Fruit fly (Drosophila melanogaster) whole organism, embryonic: ENCODE measurements around the gene Or69a.

Source experiments
- CG10366 ChIP-seq: fragments of 200-800 bp; sonication (Bioruptor generic); IDR thresholded peaks from 2 replicates; pipeline ENCODE4 v1.3.6; 2022; ENCODE audit warnings: missing biosample characterization, missing genetic modification characterization
- CG10565 ChIP-seq: fragments of 200-800 bp; sonication (Bioruptor generic); optimal IDR thresholded peaks from 3 replicates; lab custom pipeline; 2016; ENCODE audit warnings: missing biosample characterization, mild to moderate bottlenecking, missing genetic modification characterization
- CG10959 ChIP-seq: fragments of 200-800 bp; sonication (Bioruptor generic); IDR thresholded peaks from 2 replicates; pipeline ENCODE4 v1.3.6; 2022; ENCODE audit warnings: missing biosample characterization, missing genetic modification characterization
- CG10979 ChIP-seq: fragments of 200-800 bp; sonication (Bioruptor generic); optimal IDR thresholded peaks from 2 replicates; lab custom pipeline; 2018; ENCODE audit warnings: missing biosample characterization, mild to moderate bottlenecking, missing genetic modification characterization, moderate library complexity
- CG11560 ChIP-seq: fragments of 200-800 bp; sonication (Bioruptor generic); IDR thresholded peaks from 3 replicates; pipeline ENCODE4 v1.3.6; 2022; ENCODE audit warnings: missing biosample characterization, missing genetic modification characterization
- CG12219 ChIP-seq: fragments of 200-800 bp; sonication (Bioruptor generic); optimal IDR thresholded peaks from 3 replicates; lab custom pipeline; 2018; ENCODE audit warnings: missing biosample characterization, mild to moderate bottlenecking, missing genetic modification characterization
- CG12391 ChIP-seq: fragments of 200-800 bp; sonication (Bioruptor generic); optimal IDR thresholded peaks from 3 replicates; lab custom pipeline; 2018; ENCODE audit warnings: missing biosample characterization, mild to moderate bottlenecking, missing genetic modification characterization, moderate library complexity
- CG13624 ChIP-seq: fragments of 200-800 bp; sonication (Bioruptor generic); optimal IDR thresholded peaks from 2 replicates; lab custom pipeline; 2016; ENCODE audit warnings: missing biosample characterization, missing genetic modification characterization
- CG2202 ChIP-seq: fragments of 200-800 bp; sonication (Bioruptor generic); optimal IDR thresholded peaks from 2 replicates; lab custom pipeline; 2018; ENCODE audit warnings: missing biosample characterization, mild to moderate bottlenecking, missing genetic modification characterization
- CG2712 ChIP-seq: fragments of 200-800 bp; optimal IDR thresholded peaks from 3 replicates; lab custom pipeline; 2019; ENCODE audit warnings: missing biosample characterization, mild to moderate bottlenecking, missing genetic modification characterization, moderate library complexity
- CG30431 ChIP-seq: fragments of 200-800 bp; sonication (Bioruptor generic); optimal IDR thresholded peaks from 2 replicates; lab custom pipeline; 2017; ENCODE audit warnings: missing biosample characterization, missing genetic modification characterization
- CG32532 ChIP-seq: fragments of 200-800 bp; sonication (Bioruptor generic); IDR thresholded peaks from 2 replicates; pipeline ENCODE4 v1.3.6; 2022; ENCODE audit warnings: missing biosample characterization, missing genetic modification characterization
- CG33213 ChIP-seq: fragments of 200-800 bp; sonication (Bioruptor generic); optimal IDR thresholded peaks from 3 replicates; lab custom pipeline; 2016; ENCODE audit warnings: missing biosample characterization, missing genetic modification characterization
- CG3838 ChIP-seq: fragments of 200-800 bp; sonication (Bioruptor generic); optimal IDR thresholded peaks from 3 replicates; lab custom pipeline; 2016; ENCODE audit warnings: missing biosample characterization, missing genetic modification characterization
- CG4282 ChIP-seq: fragments of 200-800 bp; sonication (Bioruptor generic); optimal IDR thresholded peaks from 2 replicates; lab custom pipeline; 2016; ENCODE audit warnings: missing biosample characterization, missing genetic modification characterization
- CG9797 ChIP-seq: fragments of 200-800 bp; sonication (Bioruptor generic); optimal IDR thresholded peaks from 3 replicates; lab custom pipeline; 2018; ENCODE audit warnings: missing biosample characterization, mild to moderate bottlenecking, missing genetic modification characterization
- D19A ChIP-seq: fragments of 200-800 bp; optimal IDR thresholded peaks from 3 replicates; lab custom pipeline; 2019; ENCODE audit warnings: missing biosample characterization, mild to moderate bottlenecking, missing genetic modification characterization, moderate library complexity
- E2f1 ChIP-seq: fragments of 200-800 bp; sonication (Bioruptor generic); IDR thresholded peaks from 2 replicates; pipeline ENCODE4 v1.3.6; 2022; ENCODE audit warnings: missing biosample characterization, missing genetic modification characterization
- Elba2 ChIP-seq: fragments of 200-800 bp; sonication (Bioruptor generic); optimal IDR thresholded peaks from 3 replicates; lab custom pipeline; 2016; ENCODE audit warnings: missing biosample characterization, missing genetic modification characterization
- Ets65A ChIP-seq: fragments of 200-800 bp; sonication (Bioruptor generic); peaks from one replicate; lab custom pipeline; 2016; ENCODE audit warnings: missing biosample characterization, missing genetic modification characterization
- HHEX ChIP-seq: fragments of 200-800 bp; sonication (Bioruptor generic); optimal IDR thresholded peaks from 3 replicates; lab custom pipeline; 2017; ENCODE audit warnings: missing biosample characterization, mild to moderate bottlenecking, missing genetic modification characterization, missing genetic modification reagents
- Mrtf ChIP-seq: fragments of 200-800 bp; sonication (Bioruptor generic); IDR thresholded peaks from 3 replicates; pipeline ENCODE4 v1.3.6; 2022; ENCODE audit warnings: missing biosample characterization, missing genetic modification characterization
- Pdp1 ChIP-seq, 2 experiments: fragments of 200-800 bp; sonication (Bioruptor generic); optimal IDR thresholded peaks; 3 replicates each; lab custom pipeline; 2016; ENCODE audit warnings: missing biosample characterization in 2 of 2, missing genetic modification characterization in 2 of 2, mild to moderate bottlenecking in 1 of 2, moderate library complexity in 1 of 2
- Vsx1 ChIP-seq: fragments of 200-800 bp; sonication (Bioruptor generic); optimal IDR thresholded peaks from 2 replicates; lab custom pipeline; 2017; ENCODE audit warnings: missing biosample characterization, mild to moderate bottlenecking, missing genetic modification characterization, missing genetic modification reagents
- ac ChIP-seq: fragments of 200-800 bp; sonication (Bioruptor generic); optimal IDR thresholded peaks from 3 replicates; lab custom pipeline; 2017; ENCODE audit warnings: missing biosample characterization, mild to moderate bottlenecking, missing genetic modification characterization
- ara ChIP-seq: fragments of 200-800 bp; sonication (Bioruptor generic); IDR thresholded peaks from 2 replicates; pipeline ENCODE4 v1.3.6; 2022; ENCODE audit warnings: missing biosample characterization, missing genetic modification characterization
- bcd ChIP-seq: fragments of 200-800 bp; sonication (Bioruptor generic); optimal IDR thresholded peaks from 2 replicates; lab custom pipeline; 2017; ENCODE audit warnings: missing biosample characterization, mild to moderate bottlenecking, missing genetic modification characterization
- cg ChIP-seq: fragments of 200-800 bp; sonication (Bioruptor generic); optimal IDR thresholded peaks from 3 replicates; lab custom pipeline; 2019; ENCODE audit warnings: missing biosample characterization, mild to moderate bottlenecking, missing genetic modification characterization, moderate library complexity
- corto ChIP-seq: fragments of 200-800 bp; sonication (Bioruptor generic); optimal IDR thresholded peaks from 2 replicates; lab custom pipeline; 2016; ENCODE audit warnings: missing biosample characterization, mild to moderate bottlenecking, missing genetic modification characterization, moderate library complexity
- danr ChIP-seq: fragments of 200-800 bp; sonication (Bioruptor generic); IDR thresholded peaks from 2 replicates; pipeline ENCODE4 v1.3.6; 2022; ENCODE audit warnings: missing biosample characterization, missing genetic modification characterization
- dati ChIP-seq: fragments of 200-800 bp; sonication (Bioruptor generic); IDR thresholded peaks from 2 replicates; pipeline ENCODE4 v1.3.6; 2022; ENCODE audit warnings: missing biosample characterization, missing genetic modification characterization
- disco-r ChIP-seq: fragments of 200-800 bp; sonication (Bioruptor generic); optimal IDR thresholded peaks from 2 replicates; lab custom pipeline; 2016; ENCODE audit warnings: missing biosample characterization, missing genetic modification characterization
- dysf ChIP-seq: fragments of 200-800 bp; sonication (Bioruptor generic); IDR thresholded peaks from 3 replicates; pipeline ENCODE4 v1.3.6; 2022; ENCODE audit warnings: missing biosample characterization, missing genetic modification characterization
- en ChIP-seq: fragments of 200-800 bp; sonication (Bioruptor generic); optimal IDR thresholded peaks from 2 replicates; lab custom pipeline; 2016; ENCODE audit warnings: missing biosample characterization, missing genetic modification characterization
- eve ChIP-seq, 2 experiments: fragments of >200 bp; optimal IDR thresholded peaks; 2 replicates each; lab custom pipeline; 2017; ENCODE audit warnings: missing biosample characterization in 2 of 2, missing genetic modification characterization in 2 of 2
- eyg ChIP-seq: fragments of 200-800 bp; sonication (Bioruptor generic); optimal IDR thresholded peaks from 3 replicates; lab custom pipeline; 2016; ENCODE audit warnings: missing biosample characterization, missing genetic modification characterization
- gcm2 ChIP-seq: fragments of 200-800 bp; sonication (Bioruptor generic); optimal IDR thresholded peaks from 2 replicates; lab custom pipeline; 2016; ENCODE audit warnings: missing biosample characterization, missing genetic modification characterization
- her ChIP-seq: fragments of 200-800 bp; sonication (Bioruptor generic); optimal IDR thresholded peaks from 2 replicates; lab custom pipeline; 2016; ENCODE audit warnings: missing biosample characterization, missing genetic modification characterization
- insv ChIP-seq, 2 experiments: fragments of 200-800 bp; sonication (Bioruptor generic); optimal IDR thresholded peaks; 3 replicates each; lab custom pipeline; 2016 to 2018; ENCODE audit warnings: missing biosample characterization in 2 of 2, missing genetic modification characterization in 2 of 2
- kah ChIP-seq: fragments of 200-800 bp; sonication (Bioruptor generic); optimal IDR thresholded peaks from 2 replicates; lab custom pipeline; 2018; ENCODE audit warnings: missing biosample characterization, mild to moderate bottlenecking, missing genetic modification characterization
- kay ChIP-seq: fragments of 200-800 bp; sonication (Bioruptor generic); optimal IDR thresholded peaks from 2 replicates; lab custom pipeline; 2016; ENCODE audit warnings: missing biosample characterization, missing genetic modification characterization
- org-1 ChIP-seq: fragments of 200-800 bp; sonication (Bioruptor generic); optimal IDR thresholded peaks from 2 replicates; lab custom pipeline; 2017; ENCODE audit warnings: missing biosample characterization, missing genetic modification characterization
- pros ChIP-seq: fragments of 200-800 bp; sonication (Bioruptor generic); optimal IDR thresholded peaks from 3 replicates; lab custom pipeline; 2019; ENCODE audit warnings: missing biosample characterization, mild to moderate bottlenecking, missing genetic modification characterization, moderate library complexity
- sc ChIP-seq, 3 experiments: fragments of >200 bp in 2 of 3; fragments of 200-800 bp in 1 of 3; sonication (Bioruptor generic) in 1 of 3; optimal IDR thresholded peaks; 2 replicates in 2 of 3; 3 replicates in 1 of 3; lab custom pipeline; 2017; ENCODE audit warnings: mild to moderate bottlenecking in 1 of 3, missing biosample characterization in 1 of 3, missing genetic modification characterization in 1 of 3, missing genetic modification reagents in 1 of 3
- sd ChIP-seq: fragments of 200-800 bp; sonication (Bioruptor generic); optimal IDR thresholded peaks from 3 replicates; lab custom pipeline; 2018; ENCODE audit warnings: missing biosample characterization, mild to moderate bottlenecking, missing genetic modification characterization, moderate library complexity
- sens-2 ChIP-seq: fragments of 200-800 bp; sonication (Bioruptor generic); IDR thresholded peaks from 2 replicates; pipeline ENCODE4 v1.3.6; 2022; ENCODE audit warnings: missing biosample characterization, missing genetic modification characterization
- trh ChIP-seq: fragments of 200-800 bp; sonication (Bioruptor generic); optimal IDR thresholded peaks from 2 replicates; lab custom pipeline; 2016; ENCODE audit warnings: missing biosample characterization, missing genetic modification characterization
- twi ChIP-seq: fragments of 200-800 bp; optimal IDR thresholded peaks from 2 replicates; lab custom pipeline; 2019; ENCODE audit warnings: missing biosample characterization, mild to moderate bottlenecking, missing genetic modification characterization, moderate library complexity
- vfl ChIP-seq: fragments of 200-800 bp; sonication (Bioruptor generic); optimal IDR thresholded peaks from 2 replicates; lab custom pipeline; 2016; ENCODE audit warnings: missing biosample characterization, missing genetic modification characterization
- wek ChIP-seq: fragments of 200-800 bp; sonication (Bioruptor generic); optimal IDR thresholded peaks from 3 replicates; lab custom pipeline; 2018; ENCODE audit warnings: missing biosample characterization, mild to moderate bottlenecking, missing genetic modification characterization, moderate library complexity

Or69a gene

dm6 chr3L:13015823-13016465 lies 48.4 kb upstream of the Or69a start, which contains the start of gene CG11267 (continued):
- peak; percentile 84 for TF ChIP-seq bcd
- TF ChIP-seq kah (GFP tag; lab: Kevin White, UChicago) = peak; percentile 72
- peak; percentile 74 for TF ChIP-seq wek
- peak; percentile 83 for TF ChIP-seq ara (GFP tag; lab: Robert Waterston, UW)
- TF ChIP-seq Pdp1 (GFP tag; optimal IDR thresholded peaks at IDR 0.05; lab: Kevin White, UChicago) = peak; percentile 77 to 99
- TF ChIP-seq Elba2 (GFP tag; lab: Kevin White, UChicago) = no peak
- TF ChIP-seq corto (GFP tag; lab: Kevin White, UChicago) = peak; percentile 35
- peak; percentile 81 for TF ChIP-seq CG10979 (tag; lab: Kevin White, UChicago)
- TF ChIP-seq eyg (GFP tag; lab: Kevin White, UChicago) = peak; percentile 75
- no peak for TF ChIP-seq cg (GFP tag; lab: Kevin White, UChicago)
- peak; percentile 71 for TF ChIP-seq vfl (GFP tag; lab: Kevin White, UChicago)
- TF ChIP-seq dati = peak; percentile 66
- peak; percentile 74 for TF ChIP-seq CG13624
- TF ChIP-seq en = peak; percentile 68
- peak; percentile 98 for TF ChIP-seq Ets65A
- peak; percentile 77 for TF ChIP-seq CG10959
- no peak; the same call in 2 of the 3 replicates for TF ChIP-seq CG11560
- no peak for TF ChIP-seq insv (GFP tag; optimal IDR thresholded peaks at IDR 0.05; lab: Kevin White, UChicago)
- peak; percentile 65 for TF ChIP-seq Vsx1 (GFP tag; lab: Kevin White, UChicago)
- peak; percentile 78; the same call in 1 of the 2 replicates for TF ChIP-seq danr (GFP tag; lab: Robert Waterston, UW)
- TF ChIP-seq CG10565 (GFP tag; lab: Kevin White, UChicago) = peak; percentile 59
- peak; percentile 78 for TF ChIP-seq D19A (tag; lab: Kevin White, UChicago)
- peak; percentile 60 for TF ChIP-seq CG4282
- peak; percentile 36 for TF ChIP-seq CG9797 (GFP tag; lab: Kevin White, UChicago)
- TF ChIP-seq CG2712 (tag; lab: Kevin White, UChicago) = peak; percentile 83
- TF ChIP-seq dysf (GFP tag; lab: Robert Waterston, UW) = peak; percentile 94
- peak; percentile 82 for TF ChIP-seq Mrtf (GFP tag; lab: Robert Waterston, UW)
- TF ChIP-seq twi (tag; lab: Kevin White, UChicago) = peak; percentile 17
- no peak for TF ChIP-seq gcm2
- TF ChIP-seq CG3838 (GFP tag; lab: Kevin White, UChicago) = no peak
- TF ChIP-seq org-1 (GFP tag; lab: Kevin White, UChicago) = peak; percentile 53
- TF ChIP-seq CG30431 (GFP tag; lab: Kevin White, UChicago) = peak; percentile 59
- TF ChIP-seq CG10366 (GFP tag; lab: Robert Waterston, UW) = peak; percentile 87
- TF ChIP-seq CG2202 (tag; lab: Kevin White, UChicago) = peak; percentile 47
- TF ChIP-seq CG12219 (GFP tag; lab: Kevin White, UChicago) = peak; percentile 81
- TF ChIP-seq pros (GFP tag; lab: Kevin White, UChicago) = no peak
- TF ChIP-seq CG33213 = peak; percentile 75
- TF ChIP-seq sd (tag; lab: Kevin White, UChicago) = no peak
- peak; percentile 89 for TF ChIP-seq E2f1 (GFP tag; lab: Robert Waterston, UW)
- peak; percentile 27 for TF ChIP-seq disco-r
- TF ChIP-seq kay (GFP tag; lab: Kevin White, UChicago) = no peak
- TF ChIP-seq sc (optimal IDR thresholded peaks at IDR 0.05; lab: Kevin White, UChicago) = no peak
- TF ChIP-seq sc (GFP tag; optimal IDR thresholded peaks at IDR 0.05; lab: Kevin White, UChicago) = peak; percentile 26
- no peak for TF ChIP-seq ac (GFP tag; lab: Kevin White, UChicago)
- TF ChIP-seq trh (GFP tag; lab: Kevin White, UChicago) = peak; percentile 62
- TF ChIP-seq her (GFP tag; lab: Kevin White, UChicago) = peak; percentile 60
- TF ChIP-seq CG32532 (GFP tag; lab: Robert Waterston, UW) = peak; percentile 95
- peak; percentile 74 for TF ChIP-seq CG12391 (tag; lab: Kevin White, UChicago)
- TF ChIP-seq HHEX (GFP tag; lab: Kevin White, UChicago) = peak; percentile 87
- TF ChIP-seq eve (GFP tag; optimal IDR thresholded peaks at IDR 0.05; lab: Kevin White, UChicago) = peak in 1 of 2 experiments; percentile 88
- peak; percentile 91 for TF ChIP-seq sens-2
